Worm (Caenorhabditis elegans) whole organism, L2 larva: ENCODE results near the gene ZK632.4.
A peak's percentile ranks its signal among the peaks of the same experiment; 100 is the strongest.

Source experiments
- C34F6.9 ChIP-seq: fragments of 150-350 bp; optimal IDR thresholded peaks from 2 replicates; lab custom pipeline; 2014; ENCODE audit warnings: missing biosample characterization, missing genetic modification characterization
- F13H6.1 ChIP-seq: sonication (generic microtip); optimal IDR thresholded peaks from 2 replicates; lab custom pipeline; 2016; ENCODE audit warnings: missing genetic modification characterization, missing compliant biosample characterization
- R02D3.7 ChIP-seq: fragments of 150-350 bp; optimal IDR thresholded peaks from 2 replicates; lab custom pipeline; 2014; ENCODE audit warnings: missing biosample characterization, missing genetic modification characterization
- Y55F3AM.14 ChIP-seq: fragments of 200-800 bp; sonication (Bioruptor generic); optimal IDR thresholded peaks from 2 replicates; lab custom pipeline; 2018; ENCODE audit warnings: mild to moderate bottlenecking, missing genetic modification characterization, missing compliant biosample characterization
- ZK546.5 ChIP-seq: sonication (generic microtip); optimal IDR thresholded peaks from 2 replicates; lab custom pipeline; 2017; ENCODE audit warnings: missing biosample characterization, missing genetic modification characterization
- alr-1 ChIP-seq: fragments of 150-350 bp; optimal IDR thresholded peaks from 2 replicates; lab custom pipeline; 2014; ENCODE audit warnings: missing biosample characterization, missing genetic modification characterization
- aly-2 ChIP-seq: fragments of 150-350 bp; optimal IDR thresholded peaks from 2 replicates; lab custom pipeline; 2014; ENCODE audit warnings: missing biosample characterization, missing genetic modification characterization
- ama-1 ChIP-seq: fragments of 150-350 bp; optimal IDR thresholded peaks from 2 replicates; lab custom pipeline; 2018; ENCODE audit warnings: inconsistent platforms
- blmp-1 ChIP-seq: sonication (generic microtip); optimal IDR thresholded peaks from 2 replicates; lab custom pipeline; 2017; ENCODE audit warnings: missing genetic modification characterization, mild to moderate bottlenecking, missing compliant biosample characterization, antibody characterized with exemption, moderate library complexity; ENCODE audit not compliant: insufficient read depth
- ceh-16 ChIP-seq: fragments of 150-350 bp; optimal IDR thresholded peaks from 2 replicates; lab custom pipeline; 2014; ENCODE audit warnings: missing biosample characterization, missing genetic modification characterization
- ceh-82 ChIP-seq: fragments of 150-350 bp; optimal IDR thresholded peaks from 2 replicates; lab custom pipeline; 2014; ENCODE audit warnings: missing biosample characterization, missing genetic modification characterization
- crh-2 ChIP-seq: sonication (generic microtip); optimal IDR thresholded peaks from 2 replicates; lab custom pipeline; 2017; ENCODE audit warnings: missing biosample characterization, missing genetic modification characterization
- egl-27 ChIP-seq: sonication (generic microtip); optimal IDR thresholded peaks from 3 replicates; lab custom pipeline; 2017; ENCODE audit warnings: missing biosample characterization, missing genetic modification reagents, missing genetic modification characterization
- fos-1 ChIP-seq: fragments of 150-350 bp; optimal IDR thresholded peaks from 2 replicates; lab custom pipeline; 2014; ENCODE audit warnings: missing biosample characterization, missing genetic modification characterization
- gmeb-1 ChIP-seq: fragments of 150-350 bp; optimal IDR thresholded peaks from 2 replicates; lab custom pipeline; 2014; ENCODE audit warnings: missing biosample characterization, missing genetic modification characterization
- lin-11 ChIP-seq: fragments of 150-350 bp; sonication (generic microtip); optimal IDR thresholded peaks from 2 replicates; lab custom pipeline; 2014; ENCODE audit warnings: missing biosample characterization, missing genetic modification characterization, inconsistent platforms, mixed read lengths
- lin-13 ChIP-seq: fragments of 150-350 bp; optimal IDR thresholded peaks from 2 replicates; lab custom pipeline; 2014; ENCODE audit warnings: missing biosample characterization, missing genetic modification reagents, missing genetic modification characterization
- lsy-2 ChIP-seq, 2 experiments: fragments of 150-350 bp in 1 of 2; sonication (generic microtip) in 1 of 2; optimal IDR thresholded peaks; 2 replicates each; lab custom pipeline; 2014 to 2017; ENCODE audit warnings: missing biosample characterization in 2 of 2, missing genetic modification characterization in 2 of 2
- mbf-1 ChIP-seq: sonication (generic microtip); optimal IDR thresholded peaks from 2 replicates; lab custom pipeline; 2017; ENCODE audit warnings: missing biosample characterization, missing genetic modification characterization
- nhr-11 ChIP-seq: fragments of 150-350 bp; optimal IDR thresholded peaks from 2 replicates; lab custom pipeline; 2014; ENCODE audit warnings: missing biosample characterization, missing genetic modification characterization
- nhr-129 ChIP-seq: fragments of 150-350 bp; optimal IDR thresholded peaks from 2 replicates; lab custom pipeline; 2014; ENCODE audit warnings: missing biosample characterization, missing genetic modification characterization
- nhr-21 ChIP-seq: fragments of 150-350 bp; optimal IDR thresholded peaks from 2 replicates; lab custom pipeline; 2014; ENCODE audit warnings: missing biosample characterization, missing genetic modification characterization
- nhr-23 ChIP-seq: fragments of 150-350 bp; optimal IDR thresholded peaks from 2 replicates; lab custom pipeline; 2014; ENCODE audit warnings: missing biosample characterization, missing genetic modification reagents, missing genetic modification characterization
- nhr-77 ChIP-seq: fragments of 150-350 bp; optimal IDR thresholded peaks from 2 replicates; lab custom pipeline; 2014; ENCODE audit warnings: missing biosample characterization, missing genetic modification characterization
- peb-1 ChIP-seq: fragments of 150-350 bp; optimal IDR thresholded peaks from 2 replicates; lab custom pipeline; 2014; ENCODE audit warnings: missing biosample characterization, missing genetic modification characterization
- sem-4 ChIP-seq: fragments of 150-350 bp; optimal IDR thresholded peaks from 2 replicates; lab custom pipeline; 2014; ENCODE audit warnings: missing biosample characterization, missing genetic modification reagents, missing genetic modification characterization
- skn-1 ChIP-seq: sonication (generic microtip); optimal IDR thresholded peaks from 2 replicates; lab custom pipeline; 2017; ENCODE audit warnings: missing biosample characterization, missing genetic modification characterization
- sma-3 ChIP-seq: sonication (generic microtip); optimal IDR thresholded peaks from 2 replicates; lab custom pipeline; 2016; ENCODE audit warnings: missing genetic modification reagents, missing genetic modification characterization, missing compliant biosample characterization
- sma-9 ChIP-seq, 2 experiments: fragments of 150-350 bp in 1 of 2; sonication (generic microtip) in 1 of 2; optimal IDR thresholded peaks; 2 replicates each; lab custom pipeline; 2014 to 2016; ENCODE audit warnings: missing genetic modification characterization in 2 of 2, mild to moderate bottlenecking in 1 of 2, missing biosample characterization in 1 of 2, missing compliant biosample characterization in 1 of 2, missing genetic modification reagents in 1 of 2, moderate library complexity in 1 of 2
- snpc-4 ChIP-seq: fragments of 150-350 bp; optimal IDR thresholded peaks from 2 replicates; lab custom pipeline; 2014; ENCODE audit warnings: missing biosample characterization, missing genetic modification characterization
- unc-39 ChIP-seq: fragments of 150-350 bp; optimal IDR thresholded peaks from 2 replicates; lab custom pipeline; 2014; ENCODE audit warnings: missing biosample characterization, missing genetic modification characterization
- unc-62 ChIP-seq: fragments of 150-350 bp; optimal IDR thresholded peaks from 2 replicates; lab custom pipeline; 2014; ENCODE audit warnings: missing biosample characterization, missing genetic modification reagents, missing genetic modification characterization
- zag-1 ChIP-seq: fragments of 150-350 bp; optimal IDR thresholded peaks from 2 replicates; lab custom pipeline; 2014; ENCODE audit warnings: missing biosample characterization, missing genetic modification characterization
- ztf-1 ChIP-seq: fragments of 200-800 bp; sonication (Bioruptor generic); conservative IDR thresholded peaks from 2 replicates; pipeline ENCODE4 v1.3.6; 2022; ENCODE audit warnings: missing genetic modification characterization, missing compliant biosample characterization
- ztf-11 ChIP-seq: sonication (generic microtip); optimal IDR thresholded peaks from 2 replicates; lab custom pipeline; 2017; ENCODE audit warnings: missing biosample characterization, missing genetic modification characterization
- ztf-4 ChIP-seq: fragments of 150-350 bp; optimal IDR thresholded peaks from 2 replicates; lab custom pipeline; 2014; ENCODE audit warnings: missing biosample characterization, missing genetic modification characterization

The ZK632.4 gene

ce11 chrIII:9780665-9781304, 26.5 kb downstream of the ZK632.4 start, which contains the start of gene vha-1 (continued):
- no peak for TF ChIP-seq nhr-11 (tag; lab: Kevin White, UChicago)
- TF ChIP-seq lin-13 = peak; percentile 85
- peak; percentile 67 for TF ChIP-seq lin-11 (tag; lab: Kevin White, UChicago)
- TF ChIP-seq unc-62 (GFP tag; lab: Kevin White, UChicago) = no peak
- peak; percentile 53 for TF ChIP-seq snpc-4
- peak; percentile 46 for TF ChIP-seq egl-27 (tag; lab: Kevin White, UChicago)
- peak; percentile 95 for TF ChIP-seq crh-2 (tag; lab: Kevin White, UChicago)
- TF ChIP-seq ztf-11 = no peak
- peak; percentile 11 for TF ChIP-seq R02D3.7 (tag; lab: Kevin White, UChicago)
- no peak for TF ChIP-seq ceh-16 (tag; lab: Kevin White, UChicago)
- TF ChIP-seq fos-1 (tag; lab: Kevin White, UChicago) = peak; percentile 99

- TF ChIP-seq alr-1 (tag; lab: Kevin White, UChicago) (no peak), mbf-1 (no peak), nhr-23 (no peak), blmp-1 (tag; lab: Kevin White, UChicago) (no peak), ztf-1 (GFP tag; lab: Robert Waterston, UW) (no peak), ZK546.5 (tag; lab: Kevin White, UChicago) (no peak), sem-4 (no peak), crh-2 (tag; lab: Kevin White, UChicago) (no peak), ama-1 (no peak), ztf-4 (tag; lab: Kevin White, UChicago) (no peak), unc-62 (GFP tag; lab: Kevin White, UChicago) (no peak), nhr-21 (tag; lab: Kevin White, UChicago) (no peak), skn-1 (no peak), lsy-2 (tag; optimal IDR thresholded peaks at IDR 0.05; lab: Kevin White, UChicago) (no peak), F13H6.1 (tag; lab: Kevin White, UChicago) (no peak), Y55F3AM.14 (GFP tag; lab: Kevin White, UChicago) (no peak), nhr-77 (tag; lab: Kevin White, UChicago) (no peak), ceh-82 (no peak)
- TF ChIP-seq, all 48 proteins: peak for 0
Observed at ce11 chrIII:9780254-9780653, 27.0 kb downstream of the ZK632.4 start, which contains the start of gene sqv-3. Gene sqv-3 (minus strand): TSS chrIII:9780354.

ce11 chrIII:9779080-9779479, 28.2 kb downstream of the ZK632.4 start:
- TF ChIP-seq sma-3 (GFP tag; lab: Kevin White, UChicago) (no peak), ztf-1 (GFP tag; lab: Robert Waterston, UW) (no peak), snpc-4 (no peak), lin-13 (no peak), sma-9 (GFP tag; optimal IDR thresholded peaks at IDR 0.05; lab: Kevin White, UChicago) (no peak), sma-9 (tag; optimal IDR thresholded peaks at IDR 0.05; lab: Kevin White, UChicago) (no peak), gmeb-1 (tag; lab: Kevin White, UChicago) (no peak), unc-39 (tag; lab: Kevin White, UChicago) (no peak), aly-2 (tag; lab: Kevin White, UChicago) (no peak)

- TF ChIP-seq zag-1 (tag; lab: Kevin White, UChicago) (no peak), C34F6.9 (tag; lab: Kevin White, UChicago) (peak; percentile 22), peb-1 (tag; lab: Kevin White, UChicago) (no peak), lsy-2 (tag; optimal IDR thresholded peaks at IDR 0.05; lab: Kevin White, UChicago) (peak in 1 of 2 experiments; percentile 15), snpc-4 (no peak), nhr-129 (tag; lab: Kevin White, UChicago) (peak; percentile 5), sem-4 (no peak)
Observed at ce11 chrIII:9776323-9776722, 30.9 kb downstream of the ZK632.4 start, which contains the start of gene usp-46. Gene usp-46 (plus strand): TSS chrIII:9776623.
